Fruit fly (Drosophila melanogaster) whole organism, embryonic: ENCODE measurements around the gene CG17217.

Experiments used
- CG18011 ChIP-seq: fragments of 200-800 bp; sonication (Bioruptor generic); optimal IDR thresholded peaks from 2 replicates; lab custom pipeline; 2017; ENCODE audit warnings: missing biosample characterization, missing genetic modification characterization, mild to moderate bottlenecking, moderate library complexity, missing genotype
- CG2120 ChIP-seq: fragments of 200-800 bp; sonication (Bioruptor generic); optimal IDR thresholded peaks from 3 replicates; lab custom pipeline; 2016; ENCODE audit warnings: missing biosample characterization, missing genetic modification characterization
- ERR ChIP-seq: fragments of 200-800 bp; sonication (Bioruptor generic); optimal IDR thresholded peaks from 2 replicates; lab custom pipeline; 2016; ENCODE audit warnings: missing biosample characterization, missing genetic modification characterization
- kay ChIP-seq: fragments of 200-800 bp; sonication (Bioruptor generic); optimal IDR thresholded peaks from 2 replicates; lab custom pipeline; 2016; ENCODE audit warnings: missing biosample characterization, missing genetic modification characterization

DNA sequence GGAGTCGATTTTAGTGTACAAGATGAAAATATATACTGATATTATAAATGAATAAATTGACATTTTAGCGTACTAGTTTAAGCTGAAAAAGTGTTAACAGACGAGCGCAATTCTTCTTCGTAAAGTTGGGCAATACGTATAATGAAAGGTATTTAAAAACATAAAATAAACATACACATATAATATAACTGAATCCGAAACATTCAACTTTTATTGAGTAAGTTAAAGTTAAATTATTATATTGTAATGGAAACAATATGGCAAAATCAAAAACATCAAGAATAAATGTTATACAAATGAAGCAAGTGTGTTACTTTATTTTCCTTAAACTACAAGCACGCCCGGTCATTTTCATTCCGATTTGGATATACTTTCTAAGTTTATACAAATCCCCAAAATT lies at the start of gene CG17217:
- TF ChIP-seq ERR (no peak), kay (GFP tag; lab: Kevin White, UChicago) (no peak), CG18011 (GFP tag; lab: Kevin White, UChicago) (no peak), CG2120 (no peak)
